Worm (Caenorhabditis elegans) whole organism, early embryonic: ENCODE data around the gene srf-3.

ENCODE experiments used
- B0310.2 ChIP-seq: sonication (generic microtip); optimal IDR thresholded peaks from 2 replicates; lab custom pipeline; 2016; ENCODE audit warnings: mild to moderate bottlenecking, missing genetic modification characterization, missing compliant biosample characterization
- F13C5.2 ChIP-seq: sonication (generic microtip); optimal IDR thresholded peaks from 2 replicates; lab custom pipeline; 2017; ENCODE audit warnings: mild to moderate bottlenecking, missing genetic modification characterization, inconsistent platforms, missing compliant biosample characterization
- ama-1 ChIP-seq: fragments of 150-350 bp; optimal IDR thresholded peaks from 2 replicates; lab custom pipeline; 2014
- ceh-13 ChIP-seq: fragments of 200-800 bp; sonication (Bioruptor generic); optimal IDR thresholded peaks from 2 replicates; lab custom pipeline; 2018; ENCODE audit warnings: mild to moderate bottlenecking, missing genetic modification characterization, missing compliant biosample characterization
- ceh-36 ChIP-seq: sonication (generic microtip); optimal IDR thresholded peaks from 2 replicates; lab custom pipeline; 2016; ENCODE audit warnings: missing genetic modification characterization, inconsistent platforms, missing compliant biosample characterization
- ets-7 ChIP-seq: sonication (generic microtip); optimal IDR thresholded peaks from 2 replicates; lab custom pipeline; 2016; ENCODE audit warnings: missing genotype, missing genetic modification characterization, missing compliant biosample characterization
- hmbx-1 ChIP-seq: sonication (generic microtip); optimal IDR thresholded peaks from 2 replicates; lab custom pipeline; 2016; ENCODE audit warnings: mild to moderate bottlenecking, missing genetic modification characterization, missing compliant biosample characterization
- hmg-4 ChIP-seq: fragments of 200-800 bp; sonication (Bioruptor generic); optimal IDR thresholded peaks from 2 replicates; lab custom pipeline; 2018; ENCODE audit warnings: mild to moderate bottlenecking, missing genetic modification characterization, missing compliant biosample characterization
- hnd-1 ChIP-seq: sonication (generic microtip); optimal IDR thresholded peaks from 2 replicates; lab custom pipeline; 2016; ENCODE audit warnings: missing genetic modification characterization, missing compliant biosample characterization
- pes-1 ChIP-seq: fragments of 200-800 bp; sonication (Bioruptor generic); IDR thresholded peaks from 2 replicates; pipeline ENCODE4 v1.3.6; 2022; ENCODE audit warnings: missing genetic modification reagents, missing genetic modification characterization, missing compliant biosample characterization
- scrt-1 ChIP-seq: fragments of 200-800 bp; sonication (Bioruptor generic); IDR thresholded peaks from 2 replicates; pipeline ENCODE4 v1.3.6; 2022; ENCODE audit warnings: missing genetic modification characterization, missing compliant biosample characterization
- sea-1 ChIP-seq: fragments of 200-800 bp; sonication (Bioruptor generic); conservative IDR thresholded peaks from 2 replicates; pipeline ENCODE4 v1.3.6; 2022; ENCODE audit warnings: missing genetic modification characterization, missing compliant biosample characterization

DNA sequence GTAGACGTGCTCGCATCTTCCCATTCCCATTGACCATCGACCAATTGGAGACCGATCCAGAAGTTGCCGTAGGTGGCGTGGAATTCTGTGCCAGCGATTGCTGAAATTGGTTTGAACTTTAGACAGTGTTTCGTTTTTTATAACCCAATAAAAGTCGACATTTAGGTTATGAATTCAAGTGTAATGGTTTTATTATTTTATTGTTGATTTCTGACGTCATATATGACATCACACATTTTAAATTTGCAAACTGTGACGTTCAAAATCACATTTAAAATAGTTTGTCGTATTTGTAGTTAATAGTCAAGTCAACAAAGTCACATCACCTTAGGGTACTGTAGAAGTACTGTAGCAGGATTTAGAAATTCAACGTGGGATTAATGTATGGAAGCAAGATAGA, 21.0 kb downstream of the srf-3 start:
- no peak for TF ChIP-seq ets-7 (tag; lab: Kevin White, UChicago)
- TF ChIP-seq B0310.2 (tag; lab: Kevin White, UChicago), result no peak
- no peak for TF ChIP-seq scrt-1 (GFP tag; lab: Robert Waterston, UW)
- no peak for TF ChIP-seq F13C5.2 (tag; lab: Kevin White, UChicago)
- TF ChIP-seq hmbx-1 (tag; lab: Kevin White, UChicago), result no peak
- no peak for TF ChIP-seq hmg-4 (GFP tag; lab: Kevin White, UChicago)
- TF ChIP-seq ceh-13, result no peak
- no peak for TF ChIP-seq hnd-1
- no peak for TF ChIP-seq ama-1
- TF ChIP-seq ceh-36, result no peak
- TF ChIP-seq pes-1 (GFP tag; lab: Robert Waterston, UW), result no peak
- no peak for TF ChIP-seq sea-1 (GFP tag; lab: Robert Waterston, UW)
